Fruit fly (Drosophila melanogaster) whole organism, embryonic: ENCODE results near the gene CG13996.

Experiments
- BEAF-32 ChIP-seq: fragments of 200-800 bp; sonication (Bioruptor generic); optimal IDR thresholded peaks from 3 replicates; lab custom pipeline; 2017; ENCODE audit warnings: missing biosample characterization, missing genetic modification characterization, mild to moderate bottlenecking, moderate library complexity, missing genetic modification reagents
- CG10274 ChIP-seq: fragments of 200-800 bp; sonication (Bioruptor generic); optimal IDR thresholded peaks from 3 replicates; lab custom pipeline; 2017; ENCODE audit warnings: missing biosample characterization, mild to moderate bottlenecking, missing genetic modification characterization
- CG13287 ChIP-seq: fragments of 200-800 bp; sonication (Bioruptor generic); IDR thresholded peaks from 2 replicates; pipeline ENCODE4 v1.3.6; 2022; ENCODE audit warnings: missing biosample characterization, missing genetic modification characterization; ENCODE audit not compliant: partially characterized antibody
- CG14441 ChIP-seq: fragments of 200-800 bp; sonication (Bioruptor generic); IDR thresholded peaks from 2 replicates; pipeline ENCODE4 v1.3.6; 2022; ENCODE audit warnings: missing biosample characterization, missing genetic modification characterization
- CG14710 ChIP-seq: fragments of 200-800 bp; sonication (Bioruptor generic); optimal IDR thresholded peaks from 3 replicates; lab custom pipeline; 2019; ENCODE audit warnings: missing biosample characterization, mild to moderate bottlenecking, missing genetic modification characterization, moderate library complexity
- CG1603 ChIP-seq: fragments of 200-800 bp; sonication (Bioruptor generic); optimal IDR thresholded peaks from 2 replicates; lab custom pipeline; 2019; ENCODE audit warnings: missing biosample characterization, mild to moderate bottlenecking, missing genetic modification characterization, moderate library complexity
- CG16813 ChIP-seq: fragments of 200-800 bp; sonication (Bioruptor generic); IDR thresholded peaks from 3 replicates; pipeline ENCODE4 v1.3.6; 2022; ENCODE audit warnings: missing biosample characterization, missing genetic modification characterization; ENCODE audit not compliant: partially characterized antibody
- CG17186 ChIP-seq: fragments of 200-800 bp; sonication (Bioruptor generic); optimal IDR thresholded peaks from 3 replicates; lab custom pipeline; 2017; ENCODE audit warnings: missing biosample characterization, missing genetic modification reagents, missing genetic modification characterization
- CG2116 ChIP-seq: fragments of 200-800 bp; sonication (Bioruptor generic); optimal IDR thresholded peaks from 3 replicates; lab custom pipeline; 2018; ENCODE audit warnings: missing biosample characterization, mild to moderate bottlenecking, missing genetic modification characterization
- CG34224 ChIP-seq: fragments of 200-800 bp; sonication (Bioruptor generic); IDR thresholded peaks from 3 replicates; pipeline ENCODE4 v1.3.6; 2022; ENCODE audit warnings: missing biosample characterization, missing genetic modification characterization; ENCODE audit not compliant: partially characterized antibody
- CG3726 ChIP-seq: fragments of 200-800 bp; sonication (Bioruptor generic); IDR thresholded peaks from 3 replicates; pipeline ENCODE4, ENCODE4 v1.3.6; 2022; ENCODE audit warnings: missing biosample characterization, missing genetic modification characterization
- CG42726 ChIP-seq: fragments of 200-800 bp; sonication (Bioruptor generic); IDR thresholded peaks from 2 replicates; pipeline ENCODE4 v1.3.6; 2022; ENCODE audit warnings: missing biosample characterization, missing genetic modification characterization; ENCODE audit not compliant: partially characterized antibody
- CG4424 ChIP-seq: fragments of 200-800 bp; sonication (Bioruptor generic); optimal IDR thresholded peaks from 3 replicates; lab custom pipeline; 2016; ENCODE audit warnings: missing biosample characterization, missing genetic modification characterization
- CG4617 ChIP-seq: fragments of 200-800 bp; sonication (Bioruptor generic); optimal IDR thresholded peaks from 3 replicates; lab custom pipeline; 2016; ENCODE audit warnings: missing biosample characterization, missing genetic modification characterization, borderline replicate concordance
- CG6254 ChIP-seq: fragments of 200-800 bp; sonication (Bioruptor generic); optimal IDR thresholded peaks from 3 replicates; lab custom pipeline; 2017; ENCODE audit warnings: mild to moderate bottlenecking, missing biosample characterization, missing genetic modification reagents, missing genetic modification characterization
- CG9215 ChIP-seq: fragments of 200-800 bp; sonication (Bioruptor generic); IDR thresholded peaks from 2 replicates; pipeline ENCODE4 v1.3.6; 2022; ENCODE audit warnings: missing biosample characterization, missing genetic modification characterization
- CrebB ChIP-seq: fragments of 200-800 bp; sonication (Bioruptor generic); optimal IDR thresholded peaks from 3 replicates; lab custom pipeline; 2018; ENCODE audit warnings: missing biosample characterization, mild to moderate bottlenecking, missing genetic modification characterization
- Deaf1 ChIP-seq: fragments of 200-800 bp; optimal IDR thresholded peaks from 3 replicates; lab custom pipeline; 2019; ENCODE audit warnings: missing biosample characterization, mild to moderate bottlenecking, missing genetic modification characterization, moderate library complexity
- Dip3 ChIP-seq: fragments of 200-800 bp; sonication (Bioruptor generic); optimal IDR thresholded peaks from 3 replicates; lab custom pipeline; 2016; ENCODE audit warnings: missing biosample characterization, missing genetic modification characterization
- Dp ChIP-seq: fragments of 200-800 bp; sonication (Bioruptor generic); optimal IDR thresholded peaks from 2 replicates; lab custom pipeline; 2018; ENCODE audit warnings: missing biosample characterization, mild to moderate bottlenecking, missing genetic modification characterization, moderate library complexity
- Dref ChIP-seq: fragments of 200-800 bp; sonication (Bioruptor generic); IDR thresholded peaks from 2 replicates; pipeline ENCODE4 v1.3.6; 2022; ENCODE audit warnings: missing biosample characterization, missing genetic modification characterization
- E2f2 ChIP-seq: fragments of 200-800 bp; sonication (Bioruptor generic); IDR thresholded peaks from 2 replicates; pipeline ENCODE4 v1.3.6; 2022; ENCODE audit warnings: missing biosample characterization, missing genetic modification characterization
- Hand ChIP-seq: fragments of 200-800 bp; sonication (Bioruptor generic); optimal IDR thresholded peaks from 2 replicates; lab custom pipeline; 2017; ENCODE audit warnings: mild to moderate bottlenecking, missing biosample characterization, missing genetic modification reagents, missing genetic modification characterization
- MBD-R2 ChIP-seq: fragments of 200-800 bp; sonication (Bioruptor generic); IDR thresholded peaks from 2 replicates; pipeline ENCODE4 v1.3.6; 2022; ENCODE audit warnings: missing biosample characterization, missing genetic modification characterization
- MESR4 ChIP-seq: fragments of 200-800 bp; sonication (Bioruptor generic); optimal IDR thresholded peaks from 2 replicates; lab custom pipeline; 2018; ENCODE audit warnings: missing biosample characterization, mild to moderate bottlenecking, missing genetic modification characterization, moderate library complexity
- Opbp ChIP-seq: fragments of 200-800 bp; sonication (Bioruptor generic); IDR thresholded peaks from 3 replicates; pipeline ENCODE4 v1.3.6; 2022; ENCODE audit warnings: missing biosample characterization, missing genetic modification characterization; ENCODE audit not compliant: partially characterized antibody
- Scr ChIP-seq: fragments of 200-800 bp; sonication (Bioruptor generic); IDR thresholded peaks from 2 replicates; pipeline ENCODE4 v1.3.6; 2022; ENCODE audit warnings: missing biosample characterization, missing genetic modification characterization; ENCODE audit not compliant: partially characterized antibody
- Sin3A ChIP-seq: fragments of >200 bp; optimal IDR thresholded peaks from 2 replicates; lab custom pipeline; 2018
- Sry-δ ChIP-seq: fragments of 200-800 bp; sonication (Bioruptor generic); optimal IDR thresholded peaks from 2 replicates; lab custom pipeline; 2016; ENCODE audit warnings: missing biosample characterization, missing genetic modification characterization
- amos ChIP-seq: fragments of 200-800 bp; sonication (Bioruptor generic); IDR thresholded peaks from 2 replicates; pipeline ENCODE4 v1.3.6; 2022; ENCODE audit warnings: missing biosample characterization, missing genetic modification characterization; ENCODE audit not compliant: partially characterized antibody
- bbx ChIP-seq: fragments of 200-800 bp; sonication (Bioruptor generic); IDR thresholded peaks from 2 replicates; pipeline ENCODE4 v1.3.6; 2022; ENCODE audit warnings: missing biosample characterization, missing genetic modification characterization; ENCODE audit not compliant: partially characterized antibody
- dmrt99B ChIP-seq: fragments of 200-800 bp; sonication (Bioruptor generic); optimal IDR thresholded peaks from 2 replicates; lab custom pipeline; 2018; ENCODE audit warnings: missing biosample characterization, mild to moderate bottlenecking, missing genetic modification characterization, moderate library complexity
- ems ChIP-seq: fragments of 200-800 bp; sonication (Bioruptor generic); optimal IDR thresholded peaks from 3 replicates; lab custom pipeline; 2016; ENCODE audit warnings: missing biosample characterization, missing genetic modification characterization
- ewg ChIP-seq: fragments of 200-800 bp; sonication (Bioruptor generic); optimal IDR thresholded peaks from 3 replicates; lab custom pipeline; 2017; ENCODE audit warnings: mild to moderate bottlenecking, missing biosample characterization, missing genetic modification reagents, missing genetic modification characterization
- kah ChIP-seq: fragments of 200-800 bp; sonication (Bioruptor generic); optimal IDR thresholded peaks from 2 replicates; lab custom pipeline; 2018; ENCODE audit warnings: missing biosample characterization, mild to moderate bottlenecking, missing genetic modification characterization
- nerfin-1 ChIP-seq: fragments of 200-800 bp; sonication (Bioruptor generic); optimal IDR thresholded peaks from 3 replicates; lab custom pipeline; 2019; ENCODE audit warnings: missing biosample characterization, mild to moderate bottlenecking, missing genetic modification characterization, moderate library complexity
- onecut ChIP-seq: fragments of 200-800 bp; sonication (Bioruptor generic); IDR thresholded peaks from 2 replicates; pipeline ENCODE4 v1.3.6; 2022; ENCODE audit warnings: missing biosample characterization, missing genetic modification characterization
- pros ChIP-seq: fragments of 200-800 bp; sonication (Bioruptor generic); optimal IDR thresholded peaks from 3 replicates; lab custom pipeline; 2019; ENCODE audit warnings: missing biosample characterization, mild to moderate bottlenecking, missing genetic modification characterization, moderate library complexity
- pzg ChIP-seq: fragments of 200-800 bp; sonication (Bioruptor generic); optimal IDR thresholded peaks from 3 replicates; lab custom pipeline; 2018; ENCODE audit warnings: missing biosample characterization, mild to moderate bottlenecking, missing genetic modification characterization, moderate library complexity
- sd ChIP-seq: fragments of 200-800 bp; sonication (Bioruptor generic); optimal IDR thresholded peaks from 3 replicates; lab custom pipeline; 2018; ENCODE audit warnings: missing biosample characterization, mild to moderate bottlenecking, missing genetic modification characterization, moderate library complexity
- seq ChIP-seq: fragments of 200-800 bp; sonication (Bioruptor generic); IDR thresholded peaks from 2 replicates; pipeline ENCODE4 v1.3.6; 2022; ENCODE audit warnings: missing biosample characterization, missing genetic modification characterization
- slbo ChIP-seq: fragments of 200-800 bp; sonication (Bioruptor generic); IDR thresholded peaks from 2 replicates; pipeline ENCODE4 v1.3.6; 2022; ENCODE audit warnings: missing biosample characterization, missing genetic modification characterization
- sna ChIP-seq: fragments of 200-800 bp; sonication (Bioruptor generic); IDR thresholded peaks from 2 replicates; pipeline ENCODE4 v1.3.6; 2022; ENCODE audit warnings: missing biosample characterization, missing genetic modification characterization; ENCODE audit not compliant: partially characterized antibody
- so ChIP-seq: fragments of 200-800 bp; sonication (Bioruptor generic); IDR thresholded peaks from 3 replicates; pipeline ENCODE4 v1.3.6; 2022; ENCODE audit warnings: missing biosample characterization, missing genetic modification characterization
- stwl ChIP-seq: fragments of 200-800 bp; sonication (Bioruptor generic); optimal IDR thresholded peaks from 3 replicates; lab custom pipeline; 2018; ENCODE audit warnings: missing biosample characterization, mild to moderate bottlenecking, missing genetic modification characterization, moderate library complexity
- trem ChIP-seq: fragments of 200-800 bp; optimal IDR thresholded peaks from 3 replicates; lab custom pipeline; 2019; ENCODE audit warnings: missing biosample characterization, mild to moderate bottlenecking, missing genetic modification characterization, moderate library complexity

CG13996 gene

dm6 chr2L:6047528-6048160 lies 27.0 kb downstream of the CG13996 start, which contains the start of gene IPIP (continued):
- peak; percentile 68 for TF ChIP-seq Deaf1 (tag; lab: Kevin White, UChicago)
- TF ChIP-seq CG14441: peak; percentile 26; the same call in 1 of the 2 replicates
- TF ChIP-seq Hand (GFP tag; lab: Kevin White, UChicago): no peak
- peak; percentile 12 for TF ChIP-seq ewg (GFP tag; lab: Kevin White, UChicago)
- no peak for TF ChIP-seq CG10274 (GFP tag; lab: Kevin White, UChicago)
- peak; percentile 10 for TF ChIP-seq CG4424 (GFP tag; lab: Kevin White, UChicago)
- no peak for TF ChIP-seq kah (GFP tag; lab: Kevin White, UChicago)
- peak; percentile 99 for TF ChIP-seq CG14710 (tag; lab: Kevin White, UChicago)
- peak; percentile 26; the same call in 1 of the 2 replicates for TF ChIP-seq CG9215 (GFP tag; lab: Robert Waterston, UW)
- TF ChIP-seq seq (GFP tag; lab: Robert Waterston, UW): no peak
- peak; percentile 87 for TF ChIP-seq bbx (GFP tag; lab: Robert Waterston, UW)

DNA sequence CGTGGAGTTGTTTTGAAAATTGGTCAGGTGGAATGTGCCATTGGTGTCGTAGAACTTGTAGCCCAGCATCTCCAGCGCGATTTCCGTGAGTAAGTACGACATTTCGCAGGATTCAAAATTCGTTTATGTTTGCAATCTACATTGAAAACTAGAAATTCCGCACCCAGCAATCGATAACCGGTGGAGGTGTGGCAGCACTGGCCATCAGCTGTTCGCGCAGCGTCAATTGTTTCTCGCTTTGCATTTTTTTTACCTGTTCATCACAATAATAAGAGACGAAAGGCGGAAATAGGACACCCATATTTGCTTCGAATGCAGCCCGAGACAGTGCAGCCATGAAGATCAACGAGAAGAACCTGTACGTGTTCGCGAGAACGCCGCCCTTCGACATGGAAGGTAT lies 27.9 kb downstream of the CG13996 start, which contains the start of the genes CG34179 and slmo:
Gene CG34179 (minus strand): TSS at position 165 of the 400 bp plus-strand sequence.
Gene slmo (minus strand): TSS at position 165 of the 400 bp plus-strand sequence.
- TF ChIP-seq bbx (GFP tag; lab: Robert Waterston, UW) (peak; percentile 40; the same call in 1 of the 2 replicates), sd (tag; lab: Kevin White, UChicago) (peak; percentile 74), nerfin-1 (tag; lab: Kevin White, UChicago) (peak; percentile 28), slbo (no peak), Sry-δ (peak; percentile 33), MESR4 (GFP tag; lab: Kevin White, UChicago) (peak; percentile 41), dmrt99B (tag; lab: Kevin White, UChicago) (no peak), sna (GFP tag; lab: Robert Waterston, UW) (peak; percentile 40; the same call in 1 of the 2 replicates), MBD-R2 (GFP tag; lab: Robert Waterston, UW) (peak; percentile 85), Dp (GFP tag; lab: Kevin White, UChicago) (peak; percentile 37), pzg (GFP tag; lab: Kevin White, UChicago) (peak; percentile 42), CG17186 (GFP tag; lab: Kevin White, UChicago) (no peak), CG4617 (peak; percentile 32), CG2116 (GFP tag; lab: Kevin White, UChicago) (peak; percentile 33), CG42726 (GFP tag; lab: Robert Waterston, UW) (no peak), CG6254 (GFP tag; lab: Kevin White, UChicago) (peak; percentile 76), Dip3 (GFP tag; lab: Kevin White, UChicago) (no peak), CG3726 (GFP tag; lab: Robert Waterston, UW) (no peak), CG13287 (GFP tag; lab: Robert Waterston, UW) (peak; percentile 50), Dref (GFP tag; lab: Robert Waterston, UW) (peak; percentile 66), amos (GFP tag; lab: Robert Waterston, UW) (0 out of 2 replicates have a peak, but pooled peaks have one; percentile 12), Opbp (GFP tag; lab: Robert Waterston, UW) (peak; percentile 43; the same call in 1 of the 3 replicates), ems (GFP tag; lab: Kevin White, UChicago) (no peak), stwl (tag; lab: Kevin White, UChicago) (peak; percentile 2), pros (GFP tag; lab: Kevin White, UChicago) (no peak), trem (peak; percentile 35), Sin3A (lab: Kevin White, UChicago) (peak; percentile 13), BEAF-32 (GFP tag; lab: Kevin White, UChicago) (peak; percentile 20), onecut (peak; percentile 48; the same call in 1 of the 2 replicates), E2f2 (peak; percentile 52), CrebB (tag; lab: Kevin White, UChicago) (no peak), CG1603 (tag; lab: Kevin White, UChicago) (peak; percentile 12), CG16813 (GFP tag; lab: Robert Waterston, UW) (peak; percentile 22; the same call in 2 of the 3 replicates), Scr (GFP tag; lab: Robert Waterston, UW) (peak; percentile 30; the same call in 1 of the 2 replicates), CG34224 (0 out of 3 replicates have a peak, but pooled peaks have one; percentile 15), so (0 out of 3 replicates have a peak, but pooled peaks have one; percentile 8)
